Worm (Caenorhabditis elegans): Measurements from ENCODE around the gene Y49E10.4.

The Y49E10.4 gene

ce11 chrIII:12373306-12373705 is 10.3 kb downstream of the Y49E10.4 start:
- TF ChIP-seq R02D3.7 (tag; optimal IDR thresholded peaks at IDR 0.05), result no peak
- no peak for TF ChIP-seq ztf-1 (GFP tag; conservative IDR thresholded peaks at IDR 0.05)
- no peak for TF ChIP-seq dmd-4 (tag; optimal IDR thresholded peaks at IDR 0.05)
- no peak for TF ChIP-seq fos-1 (tag; optimal IDR thresholded peaks at IDR 0.05)

ce11 chrIII:12372080-12373065 is 11.2 kb downstream of the Y49E10.4 start:
- no peak for TF ChIP-seq nhr-25 (tag; optimal IDR thresholded peaks at IDR 0.05)
- TF ChIP-seq peb-1 (tag; optimal IDR thresholded peaks at IDR 0.05), result no peak
- no peak for TF ChIP-seq unc-62 (GFP tag; optimal IDR thresholded peaks at IDR 0.05)
- TF ChIP-seq fos-1 (tag; optimal IDR thresholded peaks at IDR 0.05), result no peak
- TF ChIP-seq R02D3.7 (tag; optimal IDR thresholded peaks at IDR 0.05), result no peak
- TF ChIP-seq ztf-11 (tag; optimal IDR thresholded peaks at IDR 0.05), result no peak
- TF ChIP-seq alr-1 (tag; optimal IDR thresholded peaks at IDR 0.05), result no peak
- no peak for TF ChIP-seq nhr-237 (tag; optimal IDR thresholded peaks at IDR 0.05)
- TF ChIP-seq nhr-12 (tag; optimal IDR thresholded peaks at IDR 0.05), result no peak
- TF ChIP-seq C34F6.9 (tag; optimal IDR thresholded peaks at IDR 0.05), result no peak
- TF ChIP-seq lin-39 (tag; optimal IDR thresholded peaks at IDR 0.05), result no peak
- TF ChIP-seq sma-3 (GFP tag; optimal IDR thresholded peaks at IDR 0.05), result no peak
- no peak for TF ChIP-seq nhr-129 (tag; optimal IDR thresholded peaks at IDR 0.05)
- TF ChIP-seq nhr-23 (tag; optimal IDR thresholded peaks at IDR 0.05), result no peak
- no peak for TF ChIP-seq lin-13 (GFP tag; optimal IDR thresholded peaks at IDR 0.05)
- TF ChIP-seq unc-39 (tag; optimal IDR thresholded peaks at IDR 0.05), result no peak

ce11 chrIII:12370011-12370506 is 13.6 kb downstream of the Y49E10.4 start, which contains the start of gene rpt-6:
rpt-6 (plus strand) TSS chrIII:12370456.
- TF ChIP-seq nhr-11 (tag; optimal IDR thresholded peaks at IDR 0.05), result no peak
- no peak for TF ChIP-seq nhr-12 (tag; optimal IDR thresholded peaks at IDR 0.05)
- peak; percentile 17 for TF ChIP-seq nhr-6 (tag; optimal IDR thresholded peaks at IDR 0.05)
- TF ChIP-seq gmeb-1 (tag; optimal IDR thresholded peaks at IDR 0.05), result peak; percentile 70
- TF ChIP-seq C34F6.9 (tag; optimal IDR thresholded peaks at IDR 0.05), result peak; percentile 51
- no peak for TF ChIP-seq nhr-10 (tag; optimal IDR thresholded peaks at IDR 0.05)
- TF ChIP-seq lin-13 (GFP tag; optimal IDR thresholded peaks at IDR 0.05), result peak; percentile 75
- TF ChIP-seq nhr-23 (tag; optimal IDR thresholded peaks at IDR 0.05), result no peak
- peak; percentile 75 for TF ChIP-seq unc-55 (GFP tag; optimal IDR thresholded peaks at IDR 0.05)
- peak; percentile 59 to 77 for TF ChIP-seq lsy-2 (tag; optimal IDR thresholded peaks at IDR 0.05)
- no peak for TF ChIP-seq lin-11 (tag; optimal IDR thresholded peaks at IDR 0.05)
- no peak for TF ChIP-seq blmp-1 (tag; optimal IDR thresholded peaks at IDR 0.05; ENCODE audit: insufficient read depth)
- TF ChIP-seq zag-1 (tag; optimal IDR thresholded peaks at IDR 0.05), result no peak
- TF ChIP-seq ceh-82 (tag; optimal IDR thresholded peaks at IDR 0.05), result no peak
- TF ChIP-seq mab-5 (tag; optimal IDR thresholded peaks at IDR 0.05), result peak; percentile 54
- no peak for TF ChIP-seq mbf-1 (tag; optimal IDR thresholded peaks at IDR 0.05)
- no peak for TF ChIP-seq fos-1 (tag; optimal IDR thresholded peaks at IDR 0.05)
- peak; percentile 60 for TF ChIP-seq F13H6.1 (tag; optimal IDR thresholded peaks at IDR 0.05)
- no peak for TF ChIP-seq ztf-1 (GFP tag; conservative IDR thresholded peaks at IDR 0.05)
- no peak for TF ChIP-seq alr-1 (tag; optimal IDR thresholded peaks at IDR 0.05)
- TF ChIP-seq nhr-25 (tag; optimal IDR thresholded peaks at IDR 0.05), result peak; percentile 8
- no peak for TF ChIP-seq unc-62 (GFP tag; optimal IDR thresholded peaks at IDR 0.05)
- TF ChIP-seq ztf-4 (tag; optimal IDR thresholded peaks at IDR 0.05), result no peak
- TF ChIP-seq lin-39 (tag; optimal IDR thresholded peaks at IDR 0.05), result no peak
- no peak for TF ChIP-seq mdl-1 (tag; optimal IDR thresholded peaks at IDR 0.05)
- TF ChIP-seq nhr-77 (tag; optimal IDR thresholded peaks at IDR 0.05), result no peak
- no peak for TF ChIP-seq Y55F3AM.14 (GFP tag; optimal IDR thresholded peaks at IDR 0.05)
- TF ChIP-seq ama-1 (optimal IDR thresholded peaks at IDR 0.05), result peak; percentile 49
- TF ChIP-seq nhr-21 (tag; optimal IDR thresholded peaks at IDR 0.05), result no peak
- peak; percentile 35 for TF ChIP-seq snpc-4 (tag; optimal IDR thresholded peaks at IDR 0.05)
- no peak for TF ChIP-seq R02D3.7 (tag; optimal IDR thresholded peaks at IDR 0.05)
- peak; percentile 53 for TF ChIP-seq sma-3 (GFP tag; optimal IDR thresholded peaks at IDR 0.05)
- no peak for TF ChIP-seq elt-1 (tag; optimal IDR thresholded peaks at IDR 0.05)
- TF ChIP-seq ztf-11 (tag; optimal IDR thresholded peaks at IDR 0.05), result no peak
- no peak for TF ChIP-seq nhr-237 (tag; optimal IDR thresholded peaks at IDR 0.05)
- peak; percentile 67 for TF ChIP-seq sma-9 (GFP tag; optimal IDR thresholded peaks at IDR 0.05)
- no peak for TF ChIP-seq sma-9 (tag; optimal IDR thresholded peaks at IDR 0.05)
- TF ChIP-seq unc-39 (tag; optimal IDR thresholded peaks at IDR 0.05), result no peak
- TF ChIP-seq nhr-129 (tag; optimal IDR thresholded peaks at IDR 0.05), result peak; percentile 66
- TF ChIP-seq ceh-16 (tag; optimal IDR thresholded peaks at IDR 0.05), result no peak
- TF ChIP-seq peb-1 (tag; optimal IDR thresholded peaks at IDR 0.05), result no peak
- no peak for TF ChIP-seq elt-3 (tag; optimal IDR thresholded peaks at IDR 0.05)
- no peak for TF ChIP-seq ZK546.5 (tag; optimal IDR thresholded peaks at IDR 0.05)
- TF ChIP-seq egl-27 (tag; optimal IDR thresholded peaks at IDR 0.05), result no peak
- peak; percentile 81 for TF ChIP-seq skn-1 (tag; optimal IDR thresholded peaks at IDR 0.05)
- TF ChIP-seq dmd-4 (tag; optimal IDR thresholded peaks at IDR 0.05), result no peak
